Worm (Caenorhabditis elegans) whole organism, young adult: ENCODE data around the gene clec-29.
A peak's percentile ranks its signal among the peaks of the same experiment; 100 is the strongest.

Experiments
- F57C9.4 ChIP-seq: sonication (generic microtip); optimal IDR thresholded peaks from 2 replicates; lab custom pipeline; 2017; ENCODE audit warnings: mild to moderate bottlenecking, missing genetic modification characterization, missing compliant biosample characterization
- K11D2.4 ChIP-seq: fragments of 200-800 bp; sonication (Bioruptor generic); IDR thresholded peaks from 2 replicates; pipeline ENCODE4 v1.3.6; 2022; ENCODE audit warnings: missing genetic modification reagents, missing genetic modification characterization, missing compliant biosample characterization
- Y53F4B.3 ChIP-seq: fragments of 200-800 bp; sonication (Bioruptor generic); IDR thresholded peaks from 2 replicates; pipeline ENCODE4 v1.3.6; 2022; ENCODE audit warnings: missing genetic modification reagents, missing genetic modification characterization, missing compliant biosample characterization
- Y53G8AR.9 ChIP-seq: fragments of 200-800 bp; sonication (Bioruptor generic); conservative IDR thresholded peaks from 2 replicates; pipeline ENCODE4 v1.3.6; 2022; ENCODE audit warnings: missing genetic modification reagents, missing genetic modification characterization, missing compliant biosample characterization
- ZK185.1 ChIP-seq: sonication (generic microtip); optimal IDR thresholded peaks from 2 replicates; lab custom pipeline; 2016; ENCODE audit warnings: mild to moderate bottlenecking, missing genetic modification characterization, missing compliant biosample characterization; ENCODE audit not compliant: poor library complexity, severe bottlenecking
- atf-7 ChIP-seq: sonication (generic microtip); optimal IDR thresholded peaks from 2 replicates; lab custom pipeline; 2017; ENCODE audit warnings: mild to moderate bottlenecking, missing genetic modification characterization, missing compliant biosample characterization
- attf-3 ChIP-seq: fragments of 200-800 bp; sonication (Bioruptor generic); conservative IDR thresholded peaks from 2 replicates; pipeline ENCODE4 v1.3.6; 2022; ENCODE audit warnings: missing genetic modification reagents, missing genetic modification characterization, missing compliant biosample characterization
- attf-5 ChIP-seq: fragments of 200-800 bp; sonication (Bioruptor generic); optimal IDR thresholded peaks from 2 replicates; lab custom pipeline; 2018; ENCODE audit warnings: mild to moderate bottlenecking, missing genetic modification characterization, missing compliant biosample characterization
- bed-1 ChIP-seq: fragments of 200-800 bp; sonication (Bioruptor generic); IDR thresholded peaks from 2 replicates; pipeline ENCODE4 v1.3.6; 2022; ENCODE audit warnings: missing genetic modification reagents, missing genetic modification characterization, missing compliant biosample characterization
- ceh-100 ChIP-seq: fragments of 200-800 bp; sonication (Bioruptor generic); IDR thresholded peaks from 2 replicates; pipeline ENCODE4 v1.3.6; 2022; ENCODE audit warnings: missing genetic modification reagents, missing genetic modification characterization, missing compliant biosample characterization
- ceh-40 ChIP-seq: fragments of 200-800 bp; sonication (Bioruptor generic); IDR thresholded peaks from 2 replicates; pipeline ENCODE4 v1.3.6; 2022; ENCODE audit warnings: missing genetic modification characterization, missing compliant biosample characterization
- die-1 ChIP-seq: sonication (generic microtip); optimal IDR thresholded peaks from 2 replicates; lab custom pipeline; 2016; ENCODE audit warnings: missing genotype, mild to moderate bottlenecking, missing genetic modification characterization, missing compliant biosample characterization
- dox-1 ChIP-seq: fragments of 200-800 bp; sonication (Bioruptor generic); IDR thresholded peaks from 2 replicates; pipeline ENCODE4 v1.3.6; 2022; ENCODE audit warnings: missing genetic modification reagents, missing genetic modification characterization, missing compliant biosample characterization
- dpff-1 ChIP-seq: sonication (generic microtip); optimal IDR thresholded peaks from 2 replicates; lab custom pipeline; 2017; ENCODE audit warnings: mild to moderate bottlenecking, missing genetic modification characterization, missing compliant biosample characterization
- dpl-1 ChIP-seq: fragments of 150-350 bp; optimal IDR thresholded peaks from 2 replicates; lab custom pipeline; 2014; ENCODE audit warnings: missing biosample characterization, missing genetic modification reagents, missing genetic modification characterization
- egrh-3 ChIP-seq: fragments of 200-800 bp; sonication (Bioruptor generic); IDR thresholded peaks from 2 replicates; pipeline ENCODE4 v1.3.6; 2022; ENCODE audit warnings: missing genetic modification reagents, missing genetic modification characterization, missing compliant biosample characterization
- hlh-12 ChIP-seq: sonication (generic microtip); optimal IDR thresholded peaks from 2 replicates; lab custom pipeline; 2016; ENCODE audit warnings: missing genetic modification characterization, missing compliant biosample characterization
- hrde-1 ChIP-seq: sonication (generic microtip); optimal IDR thresholded peaks from 2 replicates; lab custom pipeline; 2016; ENCODE audit warnings: missing genetic modification characterization, mild to moderate bottlenecking, missing compliant biosample characterization, moderate library complexity, missing genotype, missing genetic modification reagents, borderline replicate concordance
- let-526 ChIP-seq: fragments of 200-800 bp; sonication (Bioruptor generic); IDR thresholded peaks from 2 replicates; pipeline ENCODE4 v1.3.6; 2022; ENCODE audit warnings: missing genetic modification reagents, missing genetic modification characterization, missing compliant biosample characterization
- lsy-27 ChIP-seq: sonication (generic microtip); optimal IDR thresholded peaks from 2 replicates; lab custom pipeline; 2017; ENCODE audit warnings: missing genetic modification characterization, mild to moderate bottlenecking, missing compliant biosample characterization, antibody characterized with exemption, missing genotype, borderline replicate concordance; ENCODE audit not compliant: insufficient read depth
- madf-10 ChIP-seq: sonication (generic microtip); optimal IDR thresholded peaks from 2 replicates; lab custom pipeline; 2016; ENCODE audit warnings: mild to moderate bottlenecking, missing genetic modification characterization, missing compliant biosample characterization
- madf-3 ChIP-seq: fragments of 200-800 bp; sonication (Bioruptor generic); IDR thresholded peaks from 2 replicates; pipeline ENCODE4 v1.3.6; 2022; ENCODE audit warnings: missing genetic modification reagents, missing genetic modification characterization, missing compliant biosample characterization
- madf-8 ChIP-seq: fragments of 200-800 bp; sonication (Bioruptor generic); conservative IDR thresholded peaks from 2 replicates; pipeline ENCODE4 v1.3.6; 2022; ENCODE audit warnings: missing genetic modification reagents, missing genetic modification characterization, missing compliant biosample characterization
- nfya-1 ChIP-seq: sonication (generic microtip); optimal IDR thresholded peaks from 2 replicates; lab custom pipeline; 2017; ENCODE audit warnings: antibody characterized with exemption, missing compliant biosample characterization, missing genetic modification characterization, borderline replicate concordance; ENCODE audit not compliant: insufficient read depth
- nfyb-1 ChIP-seq: fragments of 200-800 bp; sonication (Bioruptor generic); IDR thresholded peaks from 2 replicates; pipeline ENCODE4 v1.3.6; 2022; ENCODE audit warnings: missing genetic modification reagents, missing genetic modification characterization, missing compliant biosample characterization
- nhr-120 ChIP-seq: fragments of 200-800 bp; sonication (Bioruptor generic); IDR thresholded peaks from 2 replicates; pipeline ENCODE4 v1.3.6; 2022; ENCODE audit warnings: missing genetic modification characterization, missing compliant biosample characterization
- repo-1 ChIP-seq: sonication (generic microtip); optimal IDR thresholded peaks from 2 replicates; lab custom pipeline; 2017; ENCODE audit warnings: mild to moderate bottlenecking, missing genetic modification characterization, missing compliant biosample characterization
- somi-1 ChIP-seq: fragments of 200-800 bp; sonication (Bioruptor generic); optimal IDR thresholded peaks from 2 replicates; lab custom pipeline; 2018; ENCODE audit warnings: mild to moderate bottlenecking, missing genetic modification characterization, missing compliant biosample characterization
- tbp1 ChIP-seq: fragments of 200-800 bp; sonication (Bioruptor generic); optimal IDR thresholded peaks from 2 replicates; lab custom pipeline; 2018; ENCODE audit warnings: mild to moderate bottlenecking, missing genetic modification characterization, missing compliant biosample characterization
- unc-62 ChIP-seq: fragments of 150-350 bp; optimal IDR thresholded peaks from 2 replicates; lab custom pipeline; 2014; ENCODE audit warnings: missing biosample characterization, missing genetic modification reagents, missing genetic modification characterization
- xnd-1 ChIP-seq: sonication (generic microtip); optimal IDR thresholded peaks from 2 replicates; lab custom pipeline; 2016; ENCODE audit warnings: missing genotype, missing genetic modification reagents, missing genetic modification characterization, missing compliant biosample characterization
- zfh-2 ChIP-seq: fragments of 200-800 bp; sonication (Bioruptor generic); conservative IDR thresholded peaks from 2 replicates; pipeline ENCODE4 v1.3.6; 2022; ENCODE audit warnings: missing genetic modification reagents, missing genetic modification characterization, missing compliant biosample characterization
- ztf-25 ChIP-seq: fragments of 200-800 bp; sonication (Bioruptor generic); IDR thresholded peaks from 2 replicates; pipeline ENCODE4 v1.3.6; 2022; ENCODE audit warnings: missing genetic modification reagents, missing genetic modification characterization, missing compliant biosample characterization

Gene clec-29

DNA sequence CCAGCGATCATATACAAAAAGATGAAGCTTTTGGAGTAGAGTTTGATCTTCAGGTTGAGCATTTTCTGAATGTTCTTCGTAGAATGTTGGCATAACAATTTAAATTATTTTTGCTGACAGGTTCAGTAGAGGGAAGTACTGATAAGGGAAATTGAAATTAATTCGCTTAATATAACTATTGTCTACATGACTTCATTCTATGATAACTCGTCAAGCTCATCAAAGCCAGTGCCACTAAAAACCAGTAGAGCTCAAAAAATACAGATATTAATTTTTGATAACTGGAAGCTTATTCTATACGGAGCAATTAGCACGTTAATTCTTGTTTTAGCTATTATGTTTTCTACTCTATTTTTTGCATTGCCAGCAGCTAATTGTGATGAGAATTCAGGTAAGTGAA lies at the start of gene clec-29, which contains the start of gene clec-39:
Gene clec-29 (minus strand): TSS at position 101 of the 400 bp plus-strand sequence.
Gene clec-39 (plus strand): TSS at position 169 of the 400 bp plus-strand sequence.
- TF ChIP-seq atf-7 (no peak), Y53G8AR.9 (GFP tag; lab: Robert Waterston, UW) (no peak), Y53F4B.3 (GFP tag; lab: Robert Waterston, UW) (no peak), nhr-120 (no peak), dpl-1 (GFP tag; lab: Kevin White, UChicago) (no peak), let-526 (no peak), madf-3 (GFP tag; lab: Robert Waterston, UW) (no peak), nfyb-1 (GFP tag; lab: Robert Waterston, UW) (no peak), hlh-12 (tag; lab: Kevin White, UChicago) (no peak)

DNA sequence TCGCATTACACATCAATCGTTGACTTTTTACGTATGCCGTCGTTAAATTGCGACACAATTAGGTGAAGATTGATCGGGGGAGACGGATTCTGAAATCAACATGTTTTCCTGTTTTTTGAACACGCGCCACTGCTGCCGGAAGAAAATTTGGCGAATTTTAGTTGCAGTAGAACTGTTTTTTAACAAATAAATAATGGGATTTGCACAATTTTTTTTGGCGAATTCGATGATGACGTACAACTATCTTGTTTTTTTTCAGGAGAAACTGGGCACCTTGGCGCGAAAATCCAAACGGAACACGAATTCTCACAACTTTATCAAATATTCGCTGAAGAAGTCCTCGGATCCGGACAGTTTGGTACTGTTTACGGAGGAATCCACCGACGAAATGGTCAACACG lies 47.0 kb upstream of the clec-29 start:
- no peak for TF ChIP-seq ceh-100 (GFP tag; lab: Robert Waterston, UW)
- TF ChIP-seq attf-5 (GFP tag; lab: Kevin White, UChicago), result no peak
- TF ChIP-seq bed-1 (GFP tag; lab: Robert Waterston, UW), result no peak
- no peak for TF ChIP-seq attf-3 (GFP tag; lab: Robert Waterston, UW)
- no peak for TF ChIP-seq zfh-2 (GFP tag; lab: Robert Waterston, UW)
- TF ChIP-seq madf-8 (GFP tag; lab: Robert Waterston, UW), result no peak
- TF ChIP-seq ceh-40 (GFP tag; lab: Robert Waterston, UW), result no peak
- no peak for TF ChIP-seq ztf-25 (GFP tag; lab: Robert Waterston, UW)
- no peak for TF ChIP-seq dpff-1
- TF ChIP-seq hrde-1, result no peak
- TF ChIP-seq lsy-27, result no peak
- no peak for TF ChIP-seq unc-62 (GFP tag; lab: Kevin White, UChicago)
- no peak for TF ChIP-seq die-1 (tag; lab: Kevin White, UChicago)
- TF ChIP-seq ZK185.1, result no peak

DNA sequence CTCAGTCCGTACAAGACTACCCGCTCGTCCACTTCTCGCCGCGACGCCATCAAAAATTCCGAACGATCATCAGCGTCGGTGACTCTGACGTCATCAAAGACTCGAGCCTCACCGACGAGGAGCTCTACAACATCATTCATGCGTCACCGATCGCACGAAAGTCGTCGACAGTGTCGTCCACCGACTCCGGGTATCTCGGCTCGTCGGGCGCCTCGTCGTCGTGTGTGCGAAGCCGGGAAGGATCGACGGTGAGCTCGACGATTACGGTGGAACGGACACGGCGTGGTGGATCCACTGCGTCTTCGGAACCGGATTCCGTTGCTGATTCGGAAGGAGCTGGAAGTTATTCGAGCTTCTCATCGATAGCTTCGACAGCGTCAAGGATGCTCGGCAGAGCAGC lies 45.8 kb upstream of the clec-29 start:
- TF ChIP-seq nfya-1 (tag; lab: Kevin White, UChicago) (peak; percentile 43), repo-1 (tag; lab: Kevin White, UChicago) (peak; percentile 16), zfh-2 (GFP tag; lab: Robert Waterston, UW) (peak; percentile 80), egrh-3 (GFP tag; lab: Robert Waterston, UW) (peak; percentile 50; the same call in 1 of the 2 replicates), madf-10 (tag; lab: Kevin White, UChicago) (no peak), K11D2.4 (GFP tag; lab: Robert Waterston, UW) (0 out of 2 replicates have a peak, but pooled peaks have one; percentile 22)

DNA sequence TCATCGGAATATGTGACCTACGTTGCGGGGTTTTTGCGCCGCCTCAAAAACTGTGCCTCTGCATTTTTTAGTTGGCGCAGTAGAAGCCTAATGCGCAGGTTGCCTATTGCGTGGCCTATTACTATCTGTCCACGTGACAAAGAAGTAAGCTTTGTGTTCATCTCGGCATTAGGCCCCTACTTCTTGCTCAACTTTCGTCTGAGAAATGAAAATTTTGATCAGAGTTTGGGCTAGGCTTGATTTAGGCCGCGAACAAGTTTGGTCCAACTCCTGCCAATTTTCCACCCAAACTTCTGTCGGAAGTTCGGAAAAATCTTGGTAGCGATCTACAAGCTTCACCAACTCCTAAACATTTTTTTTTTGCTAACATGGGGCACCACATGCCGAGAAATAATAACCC lies 43.0 kb upstream of the clec-29 start:
- no peak for TF ChIP-seq xnd-1 (tag; lab: Kevin White, UChicago)
- TF ChIP-seq F57C9.4 (tag; lab: Kevin White, UChicago), result no peak
- TF ChIP-seq dox-1 (GFP tag; lab: Robert Waterston, UW), result 0 out of 2 replicates have a peak, but pooled peaks have one; percentile 3
- no peak for TF ChIP-seq madf-3 (GFP tag; lab: Robert Waterston, UW)
- TF ChIP-seq hlh-12 (tag; lab: Kevin White, UChicago), result no peak
- no peak for TF ChIP-seq unc-62 (GFP tag; lab: Kevin White, UChicago)
- TF ChIP-seq, all 124 proteins: peak for 1

DNA sequence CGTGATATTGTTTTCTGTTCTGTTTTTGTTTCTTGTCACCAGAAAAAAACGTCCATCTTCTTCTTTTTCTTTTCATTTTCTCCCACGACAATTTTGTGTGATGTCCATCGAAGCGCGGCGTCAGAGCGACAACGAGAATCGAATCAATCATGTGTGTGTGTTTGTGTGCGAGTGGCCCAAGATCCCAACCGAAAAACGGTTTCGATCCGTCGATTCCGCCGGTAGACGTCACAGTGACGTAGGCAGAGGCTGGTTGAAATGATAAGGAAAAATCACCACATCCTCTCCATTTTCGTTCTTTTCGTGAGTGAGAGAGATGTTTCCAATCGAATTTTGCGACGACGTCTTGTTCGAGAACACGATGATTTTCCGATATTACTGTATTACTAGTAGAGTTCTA lies 41.6 kb upstream of the clec-29 start:
- TF ChIP-seq tbp1, result no peak
- peak; percentile 15 for TF ChIP-seq somi-1
